Worm (Caenorhabditis elegans): ENCODE measurements around the gene cht-3.

Gene cht-3

ce11 chrIV:6972427-6972826 lies 31.0 kb upstream of the cht-3 start, which contains the start of gene nhr-249:
Gene nhr-249 (minus strand): TSS chrIV:6972527.
- no peak for TF ChIP-seq tab-1 (GFP tag; IDR thresholded peaks at IDR 0.05)
- TF ChIP-seq klf-2 (GFP tag; conservative IDR thresholded peaks at IDR 0.05), result no peak
- TF ChIP-seq ztf-23 (GFP tag; IDR thresholded peaks at IDR 0.05), result no peak
- no peak for TF ChIP-seq med-1 (GFP tag; optimal IDR thresholded peaks at IDR 0.05; ENCODE audit: insufficient read depth)

DNA sequence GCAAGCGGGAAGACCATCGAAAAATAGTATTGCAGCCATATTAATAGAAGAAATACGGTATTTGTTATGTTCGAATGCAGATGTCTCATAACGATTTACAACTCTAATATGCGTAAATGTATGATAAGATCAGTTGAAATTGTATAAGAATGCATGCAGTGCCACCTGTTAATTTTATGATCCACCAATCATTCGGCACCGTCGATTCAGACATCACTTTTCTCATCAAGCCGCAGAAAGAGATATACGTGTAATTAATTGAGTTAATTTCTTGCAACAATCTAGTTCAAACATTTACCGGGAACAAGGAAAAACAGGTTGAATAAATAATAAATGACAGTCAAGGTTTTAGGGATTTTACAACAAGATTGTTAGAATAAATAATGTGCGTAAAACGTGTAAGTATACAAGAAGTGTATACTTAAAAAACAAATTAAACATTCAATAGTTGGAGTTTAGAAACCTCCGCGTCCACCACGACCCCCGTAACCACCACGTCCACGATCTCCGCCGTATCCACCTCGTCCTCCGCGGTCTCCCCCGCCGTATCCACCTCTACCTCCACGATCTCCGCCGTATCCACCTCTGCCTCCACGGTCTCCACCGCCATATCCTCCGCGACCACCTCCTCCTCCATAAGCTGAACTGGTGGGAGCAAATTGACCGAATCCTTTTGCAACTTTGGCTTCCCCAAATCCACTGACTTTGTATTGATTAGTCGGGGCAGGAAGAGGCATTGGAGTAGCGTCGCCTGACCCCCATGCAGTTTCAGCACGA lies 29.1 kb upstream of the cht-3 start:
- no peak for TF ChIP-seq ref-1 (GFP tag; conservative IDR thresholded peaks at IDR 0.05)
- TF ChIP-seq klf-2 (GFP tag; conservative IDR thresholded peaks at IDR 0.05), result no peak
- no peak for TF ChIP-seq ztf-23 (GFP tag; IDR thresholded peaks at IDR 0.05)

DNA sequence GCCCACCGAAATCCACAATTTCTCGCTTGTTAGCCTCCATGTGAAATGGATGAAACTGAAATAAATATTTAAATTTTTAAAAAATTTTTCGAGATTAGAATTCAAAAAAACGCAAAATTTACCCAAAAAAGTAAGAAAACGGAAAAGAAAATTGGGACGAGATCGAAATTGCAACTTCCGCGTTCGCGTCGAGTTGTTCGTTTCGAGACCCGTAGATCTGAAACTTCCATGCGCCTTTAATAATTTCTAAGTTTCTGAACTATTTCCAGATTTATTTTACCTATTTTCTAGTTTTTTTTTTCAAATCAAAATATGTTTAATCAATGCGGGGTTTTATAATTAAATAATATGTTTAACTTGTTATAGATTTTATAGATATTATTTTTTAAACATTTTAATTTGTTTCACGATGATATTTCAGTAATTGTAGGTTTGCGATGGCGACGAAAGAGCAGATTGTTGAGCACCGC lies 26.3 kb upstream of the cht-3 start, which contains the start of the genes pgl-1 and him-3:
TSS of gene pgl-1 (minus strand) at position 230 of the 470 bp plus-strand sequence.
TSS of gene him-3 (plus strand) at position 420 of the 470 bp plus-strand sequence.
- TF ChIP-seq klf-2 (GFP tag; conservative IDR thresholded peaks at IDR 0.05) (no peak), tab-1 (GFP tag; IDR thresholded peaks at IDR 0.05) (no peak), ref-1 (GFP tag; conservative IDR thresholded peaks at IDR 0.05) (no peak), ztf-23 (GFP tag; IDR thresholded peaks at IDR 0.05) (no peak), T22C8.4 (GFP tag; IDR thresholded peaks at IDR 0.05) (no peak), ztf-29 (GFP tag; IDR thresholded peaks at IDR 0.05) (no peak), flt-1 (GFP tag; IDR thresholded peaks at IDR 0.05) (no peak), cog-1 (tag; optimal IDR thresholded peaks at IDR 0.05) (no peak), med-1 (GFP tag; optimal IDR thresholded peaks at IDR 0.05; ENCODE audit: insufficient read depth) (no peak)

ce11 chrIV:6978625-6979024 lies 24.8 kb upstream of the cht-3 start:
- no peak for TF ChIP-seq T22C8.4 (GFP tag; IDR thresholded peaks at IDR 0.05)
- no peak for TF ChIP-seq ztf-23 (GFP tag; IDR thresholded peaks at IDR 0.05)
- no peak for TF ChIP-seq ztf-29 (GFP tag; IDR thresholded peaks at IDR 0.05)
- no peak for TF ChIP-seq klf-2 (GFP tag; conservative IDR thresholded peaks at IDR 0.05)
- no peak for TF ChIP-seq ref-1 (GFP tag; conservative IDR thresholded peaks at IDR 0.05)
- no peak for TF ChIP-seq tab-1 (GFP tag; IDR thresholded peaks at IDR 0.05)
- no peak for TF ChIP-seq flt-1 (GFP tag; IDR thresholded peaks at IDR 0.05)

ce11 chrIV:6984449-6985380 lies 18.7 kb upstream of the cht-3 start:
- no peak for TF ChIP-seq ref-1 (GFP tag; conservative IDR thresholded peaks at IDR 0.05)
- 0 out of 2 replicates have a peak, but pooled peaks have one; percentile 36 for TF ChIP-seq flt-1 (GFP tag; IDR thresholded peaks at IDR 0.05)
- no peak for TF ChIP-seq tab-1 (GFP tag; IDR thresholded peaks at IDR 0.05)
- TF ChIP-seq ztf-29 (GFP tag; IDR thresholded peaks at IDR 0.05), result no peak
- no peak for TF ChIP-seq klf-2 (GFP tag; conservative IDR thresholded peaks at IDR 0.05)
- no peak for TF ChIP-seq T22C8.4 (GFP tag; IDR thresholded peaks at IDR 0.05)

DNA sequence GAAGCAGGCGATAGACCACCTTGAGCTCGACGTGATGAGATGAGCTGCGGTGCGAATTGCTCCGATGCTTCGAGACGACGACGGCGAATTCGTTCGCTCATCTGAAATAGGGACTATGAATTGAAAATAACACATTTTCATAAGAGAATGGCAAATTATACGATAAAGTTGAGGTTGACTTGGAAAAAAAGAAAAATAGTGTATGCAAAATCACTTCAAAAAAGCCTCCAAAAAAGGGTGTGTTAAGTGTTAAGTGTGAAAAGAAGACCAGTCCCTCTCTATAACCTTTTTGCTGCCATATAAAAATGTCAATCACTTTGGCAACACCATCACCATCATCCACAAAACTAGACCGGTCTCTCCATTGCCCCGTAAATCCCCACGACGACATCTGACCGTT lies 16.6 kb upstream of the cht-3 start, which contains the start of gene prkl-1:
TSS of gene prkl-1 (minus strand) at position 101 of the 400 bp plus-strand sequence.
- no peak for TF ChIP-seq T22C8.4 (GFP tag; IDR thresholded peaks at IDR 0.05)
- no peak for TF ChIP-seq klf-2 (GFP tag; conservative IDR thresholded peaks at IDR 0.05)
- no peak for TF ChIP-seq ref-1 (GFP tag; conservative IDR thresholded peaks at IDR 0.05)
- TF ChIP-seq med-1 (GFP tag; optimal IDR thresholded peaks at IDR 0.05; ENCODE audit: insufficient read depth), result no peak
- TF ChIP-seq ztf-23 (GFP tag; IDR thresholded peaks at IDR 0.05), result no peak
- no peak for TF ChIP-seq cog-1 (tag; optimal IDR thresholded peaks at IDR 0.05)
- no peak for TF ChIP-seq tab-1 (GFP tag; IDR thresholded peaks at IDR 0.05)
- no peak for TF ChIP-seq ztf-29 (GFP tag; IDR thresholded peaks at IDR 0.05)

DNA sequence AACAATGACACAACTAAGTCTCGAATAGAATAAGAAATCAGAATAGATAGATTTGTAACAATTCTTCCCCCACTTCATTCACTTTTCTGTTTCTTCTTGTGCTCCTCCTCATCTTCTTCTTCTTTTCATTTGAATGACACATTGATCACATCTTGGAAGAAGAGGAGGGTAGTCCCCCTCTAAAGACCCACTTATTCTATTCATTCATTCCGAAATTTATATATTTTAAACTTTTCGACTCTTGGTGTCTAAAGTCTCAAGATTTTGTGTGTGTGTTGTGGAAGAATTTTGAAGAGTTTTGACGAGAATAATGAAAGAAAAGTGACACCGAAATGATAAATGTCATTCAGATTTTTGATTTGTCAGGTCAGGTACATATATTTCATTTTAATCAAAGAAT lies 12.4 kb upstream of the cht-3 start:
- TF ChIP-seq tab-1 (GFP tag; IDR thresholded peaks at IDR 0.05), result no peak
- TF ChIP-seq ztf-23 (GFP tag; IDR thresholded peaks at IDR 0.05), result no peak
- TF ChIP-seq med-1 (GFP tag; optimal IDR thresholded peaks at IDR 0.05; ENCODE audit: insufficient read depth), result no peak
- no peak for TF ChIP-seq cog-1 (tag; optimal IDR thresholded peaks at IDR 0.05)

DNA sequence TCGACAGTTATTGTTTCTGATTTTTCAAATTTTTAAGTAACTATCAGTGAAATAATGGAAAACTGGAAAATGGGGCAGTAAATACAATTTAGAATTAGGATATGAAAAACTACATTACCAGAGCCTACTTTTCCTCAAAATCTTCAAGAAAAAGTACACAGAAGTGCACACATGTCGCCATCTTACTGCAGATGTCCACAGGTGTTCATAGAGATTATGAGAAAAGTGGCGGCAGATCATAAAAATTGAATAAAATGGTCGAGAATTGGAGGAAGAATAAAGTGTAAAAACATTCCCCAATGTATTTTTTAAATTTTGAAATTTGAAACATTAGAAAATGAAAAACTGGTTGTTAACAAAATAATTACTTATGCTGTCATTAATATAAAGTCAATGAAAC lies 5.5 kb upstream of the cht-3 start:
- TF ChIP-seq klf-2 (GFP tag; conservative IDR thresholded peaks at IDR 0.05), result no peak
- TF ChIP-seq tab-1 (GFP tag; IDR thresholded peaks at IDR 0.05), result no peak
- no peak for TF ChIP-seq ref-1 (GFP tag; conservative IDR thresholded peaks at IDR 0.05)
- TF ChIP-seq cog-1 (tag; optimal IDR thresholded peaks at IDR 0.05), result no peak
- no peak for TF ChIP-seq ztf-23 (GFP tag; IDR thresholded peaks at IDR 0.05)
- TF ChIP-seq ztf-29 (GFP tag; IDR thresholded peaks at IDR 0.05), result no peak

- TF ChIP-seq klf-2 (GFP tag; conservative IDR thresholded peaks at IDR 0.05), result no peak
- TF ChIP-seq ref-1 (GFP tag; conservative IDR thresholded peaks at IDR 0.05), result no peak
- no peak for TF ChIP-seq flt-1 (GFP tag; IDR thresholded peaks at IDR 0.05)
- TF ChIP-seq ztf-29 (GFP tag; IDR thresholded peaks at IDR 0.05), result no peak
- TF ChIP-seq tab-1 (GFP tag; IDR thresholded peaks at IDR 0.05), result no peak
- no peak for TF ChIP-seq cog-1 (tag; optimal IDR thresholded peaks at IDR 0.05)
- TF ChIP-seq T22C8.4 (GFP tag; IDR thresholded peaks at IDR 0.05), result no peak
- TF ChIP-seq med-1 (GFP tag; optimal IDR thresholded peaks at IDR 0.05; ENCODE audit: insufficient read depth), result no peak
- TF ChIP-seq ztf-23 (GFP tag; IDR thresholded peaks at IDR 0.05), result no peak
These were observed 4.2 kb upstream of the cht-3 start, which contains the start of gene C25A8.5 for ce11 chrIV:6999206-6999605. Gene C25A8.5 (plus strand): TSS chrIV:6999506.

All from whole organism, midembryonic.